Fruit fly (Drosophila melanogaster): Measurements from ENCODE around the gene CG14227.

CG14227 gene

dm6 chrX:19663196-19663858, 25.4 kb downstream of the CG14227 start (continued):
- TF ChIP-seq lz (GFP tag; optimal IDR thresholded peaks at IDR 0.05) = peak; percentile 55
- peak; percentile 35 for TF ChIP-seq Hr4 (GFP tag; optimal IDR thresholded peaks at IDR 0.05)
- TF ChIP-seq CG4318 (GFP tag; optimal IDR thresholded peaks at IDR 0.05) = no peak
- TF ChIP-seq CG11294 (GFP tag; IDR thresholded peaks at IDR 0.05) = no peak
- peak; percentile 29 for TF ChIP-seq dac (GFP tag; optimal IDR thresholded peaks at IDR 0.05)
- no peak for TF ChIP-seq dsx (GFP tag; optimal IDR thresholded peaks at IDR 0.05; ENCODE audit: poor library complexity, severe bottlenecking)
- peak; percentile 56 to 57 for TF ChIP-seq ss (GFP tag; optimal IDR thresholded peaks at IDR 0.05)
- peak; percentile 40 for TF ChIP-seq CG10631 (GFP tag; optimal IDR thresholded peaks at IDR 0.05)

- TF ChIP-seq lz (GFP tag; optimal IDR thresholded peaks at IDR 0.05) (no peak), CG7368 (GFP tag; optimal IDR thresholded peaks at IDR 0.05) (peak; percentile 11), CG6854 (GFP tag; optimal IDR thresholded peaks at IDR 0.05) (peak; percentile 48), dsx (GFP tag; optimal IDR thresholded peaks at IDR 0.05; ENCODE audit: poor library complexity, severe bottlenecking) (peak; percentile 66), Hr38 (GFP tag; optimal IDR thresholded peaks at IDR 0.05) (no peak), CG11762 (GFP tag; optimal IDR thresholded peaks at IDR 0.05; ENCODE audit: insufficient read depth) (no peak), CG15336 (GFP tag; IDR thresholded peaks at IDR 0.05) (peak; percentile 37; the same call in 1 of the 2 replicates), Lpt (GFP tag; optimal IDR thresholded peaks at IDR 0.05) (peak; percentile 20), CG8632 (GFP tag; optimal IDR thresholded peaks at IDR 0.05) (no peak), CG6163 (GFP tag; IDR thresholded peaks at IDR 0.05) (peak; percentile 60; the same call in 1 of the 3 replicates), CG6808 (GFP tag; optimal IDR thresholded peaks at IDR 0.05) (no peak), eg (GFP tag; IDR thresholded peaks at IDR 0.05) (peak; percentile 53; the same call in 1 of the 3 replicates)
These were observed 26.1 kb downstream of the CG14227 start for dm6 chrX:19662583-19663195.

dm6 chrX:19651757-19652419, 36.9 kb downstream of the CG14227 start, which contains the start of the genes Ranbp21 and Elys:
Gene Ranbp21, minus strand, starts transcription at chrX:19652269.
Gene Elys, plus strand, starts transcription at chrX:19652305.
- no peak for TF ChIP-seq vri (GFP tag; optimal IDR thresholded peaks at IDR 0.05)
- no peak for TF ChIP-seq CG15336 (GFP tag; IDR thresholded peaks at IDR 0.05)
- no peak for TF ChIP-seq Smox (GFP tag; optimal IDR thresholded peaks at IDR 0.05)
- no peak for TF ChIP-seq Blimp-1 (GFP tag; optimal IDR thresholded peaks at IDR 0.05)
- TF ChIP-seq fd85E (GFP tag; optimal IDR thresholded peaks at IDR 0.05) = no peak
- TF ChIP-seq Hr4 (GFP tag; optimal IDR thresholded peaks at IDR 0.05) = no peak
- no peak for TF ChIP-seq achi (GFP tag; optimal IDR thresholded peaks at IDR 0.05)
- no peak for TF ChIP-seq Eip93F (GFP tag; optimal IDR thresholded peaks at IDR 0.05)
- no peak for TF ChIP-seq CG3919 (GFP tag; optimal IDR thresholded peaks at IDR 0.05)
- TF ChIP-seq CG3032 (tag; optimal IDR thresholded peaks at IDR 0.05) = peak; percentile 43
- no peak for TF ChIP-seq CG11294 (GFP tag; IDR thresholded peaks at IDR 0.05)
- no peak for TF ChIP-seq CG11762 (GFP tag; optimal IDR thresholded peaks at IDR 0.05; ENCODE audit: insufficient read depth)
- peak; percentile 55 for TF ChIP-seq Sox15 (GFP tag; optimal IDR thresholded peaks at IDR 0.05)
- TF ChIP-seq CG6276 (GFP tag; optimal IDR thresholded peaks at IDR 0.05) = no peak
- TF ChIP-seq CG9139 (GFP tag; optimal IDR thresholded peaks at IDR 0.05) = no peak
- TF ChIP-seq CG6163 (GFP tag; IDR thresholded peaks at IDR 0.05) = peak; percentile 66; the same call in 2 of the 3 replicates
- TF ChIP-seq acj6 (GFP tag; optimal IDR thresholded peaks at IDR 0.05) = no peak
- TF ChIP-seq topi (GFP tag; optimal IDR thresholded peaks at IDR 0.05) = no peak
- TF ChIP-seq CG32006 (GFP tag; optimal IDR thresholded peaks at IDR 0.05) = no peak
- TF ChIP-seq CG4318 (GFP tag; optimal IDR thresholded peaks at IDR 0.05) = no peak
- no peak for TF ChIP-seq CG6854 (GFP tag; optimal IDR thresholded peaks at IDR 0.05)
- peak; percentile 74 for TF ChIP-seq Sox14 (GFP tag; optimal IDR thresholded peaks at IDR 0.05)
- TF ChIP-seq CG11902 (GFP tag; optimal IDR thresholded peaks at IDR 0.05) = no peak
- TF ChIP-seq Eip78C (GFP tag) = peak; percentile 77
- TF ChIP-seq CG16779 (tag; optimal IDR thresholded peaks at IDR 0.05) = no peak
- TF ChIP-seq Hr39 (GFP tag; optimal IDR thresholded peaks at IDR 0.05) = peak; percentile 76
- TF ChIP-seq Hr38 (GFP tag; optimal IDR thresholded peaks at IDR 0.05) = no peak
- TF ChIP-seq lz (GFP tag; optimal IDR thresholded peaks at IDR 0.05) = peak; percentile 68
- TF ChIP-seq CG31627 (GFP tag; optimal IDR thresholded peaks at IDR 0.05) = peak; percentile 74
- no peak for TF ChIP-seq ss (GFP tag; optimal IDR thresholded peaks at IDR 0.05)
- no peak for TF ChIP-seq dac (GFP tag; optimal IDR thresholded peaks at IDR 0.05)
- TF ChIP-seq dsx (GFP tag; optimal IDR thresholded peaks at IDR 0.05; ENCODE audit: poor library complexity, severe bottlenecking) = no peak
- TF ChIP-seq Sox102F (GFP tag; optimal IDR thresholded peaks at IDR 0.05) = no peak
- TF ChIP-seq CG8319 (GFP tag; optimal IDR thresholded peaks at IDR 0.05) = no peak
- TF ChIP-seq Eip75B (GFP tag; optimal IDR thresholded peaks at IDR 0.05) = no peak
- TF ChIP-seq Ets21C (GFP tag; optimal IDR thresholded peaks at IDR 0.05) = peak; percentile 56
- peak; percentile 71 for TF ChIP-seq cyc (GFP tag; optimal IDR thresholded peaks at IDR 0.05)
